Worm (Caenorhabditis elegans) whole organism, L4/young adult: Measurements from ENCODE around the gene R03G8.3.

Source experiments
- W03F9.2 ChIP-seq: fragments of 150-350 bp; optimal IDR thresholded peaks from 2 replicates; lab custom pipeline; 2014; ENCODE audit warnings: missing biosample characterization, missing genetic modification characterization
- dao-5 ChIP-seq: sonication (generic microtip); optimal IDR thresholded peaks from 2 replicates; lab custom pipeline; 2016; ENCODE audit warnings: missing genotype, missing genetic modification characterization, moderate library complexity, missing compliant biosample characterization

ce11 chrX:13134807-13135206 lies 44.0 kb downstream of the R03G8.3 start, which contains the start of gene F09A5.2:
- no peak for TF ChIP-seq W03F9.2 (tag; lab: Kevin White, UChicago)
- TF ChIP-seq dao-5 (tag; lab: Kevin White, UChicago) = no peak
